Fruit fly (Drosophila melanogaster): ENCODE data around the gene NetB.

The NetB gene

dm6 chrX:14679189-14679588, 70.0 kb downstream of the NetB start, which contains the start of gene CG5321:
CG5321 (plus strand) TSS chrX:14679568.
- TF ChIP-seq Jra (GFP tag; optimal IDR thresholded peaks at IDR 0.05) (no peak), Hr83 (GFP tag; optimal IDR thresholded peaks at IDR 0.05; ENCODE audit: poor library complexity, severe bottlenecking) (no peak), rgr (GFP tag; optimal IDR thresholded peaks at IDR 0.05) (peak; percentile 12), Dif (GFP tag; optimal IDR thresholded peaks at IDR 0.05; ENCODE audit: partially characterized antibody) (no peak), jim (GFP tag; optimal IDR thresholded peaks at IDR 0.05) (no peak), Hnf4 (GFP tag; optimal IDR thresholded peaks at IDR 0.05) (peak; percentile 32), sage (GFP tag; optimal IDR thresholded peaks at IDR 0.05) (no peak), psq (GFP tag; optimal IDR thresholded peaks at IDR 0.05) (no peak), h (GFP tag; optimal IDR thresholded peaks at IDR 0.05) (peak; percentile 35), dl (GFP tag; optimal IDR thresholded peaks at IDR 0.05; ENCODE audit: insufficient read depth in 1 of 2, partially characterized antibody in 2 of 2) (no peak), lola (GFP tag; optimal IDR thresholded peaks at IDR 0.05) (no peak), dmrt93B (GFP tag; optimal IDR thresholded peaks at IDR 0.05) (no peak), Myc (optimal IDR thresholded peaks at IDR 0.05) (no peak)

DNA sequence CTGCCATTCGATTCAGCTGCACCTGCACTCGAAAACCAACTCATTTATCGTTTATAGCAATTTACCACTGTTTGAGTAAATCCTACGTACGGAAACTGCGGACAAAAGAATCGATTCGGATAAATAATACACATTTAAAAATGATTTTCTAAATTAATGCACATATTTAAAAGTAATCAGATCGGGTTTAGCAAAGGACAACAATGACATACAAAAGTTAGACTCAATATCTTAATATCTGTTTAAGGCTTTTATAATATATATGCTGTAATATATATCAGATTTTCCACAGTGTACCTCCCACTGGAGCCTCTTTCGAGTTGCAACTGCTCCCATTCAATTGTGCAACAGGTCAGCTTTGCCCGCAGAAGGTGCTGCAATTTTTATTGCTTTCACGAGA, 71.0 kb downstream of the NetB start:
- TF ChIP-seq Hnf4 (GFP tag; optimal IDR thresholded peaks at IDR 0.05) (peak; percentile 8), Hr83 (GFP tag; optimal IDR thresholded peaks at IDR 0.05; ENCODE audit: poor library complexity, severe bottlenecking) (no peak), foxo (GFP tag; optimal IDR thresholded peaks at IDR 0.05) (peak in 1 of 2 experiments; percentile 42), OdsH (GFP tag; optimal IDR thresholded peaks at IDR 0.05) (no peak), Hr78 (GFP tag; optimal IDR thresholded peaks at IDR 0.05) (no peak), ey (GFP tag; optimal IDR thresholded peaks at IDR 0.05) (no peak), fru (GFP tag; optimal IDR thresholded peaks at IDR 0.05) (peak; percentile 27), Myc (optimal IDR thresholded peaks at IDR 0.05) (no peak), tai (GFP tag; optimal IDR thresholded peaks at IDR 0.05) (no peak), HLH106 (tag; optimal IDR thresholded peaks at IDR 0.05) (peak; percentile 41), pan (optimal IDR thresholded peaks at IDR 0.05) (no peak), jim (GFP tag; optimal IDR thresholded peaks at IDR 0.05) (no peak), psq (GFP tag; optimal IDR thresholded peaks at IDR 0.05) (no peak), Sp1 (GFP tag; optimal IDR thresholded peaks at IDR 0.05) (peak; percentile 30), N (GFP tag; optimal IDR thresholded peaks at IDR 0.05) (no peak), woc (GFP tag; optimal IDR thresholded peaks at IDR 0.05) (no peak), h (GFP tag; optimal IDR thresholded peaks at IDR 0.05) (peak; percentile 31), Dif (GFP tag; optimal IDR thresholded peaks at IDR 0.05; ENCODE audit: partially characterized antibody) (no peak), sv (GFP tag; optimal IDR thresholded peaks at IDR 0.05) (no peak), Abd-B (GFP tag; optimal IDR thresholded peaks at IDR 0.05) (no peak), lola (GFP tag; optimal IDR thresholded peaks at IDR 0.05) (no peak)

DNA sequence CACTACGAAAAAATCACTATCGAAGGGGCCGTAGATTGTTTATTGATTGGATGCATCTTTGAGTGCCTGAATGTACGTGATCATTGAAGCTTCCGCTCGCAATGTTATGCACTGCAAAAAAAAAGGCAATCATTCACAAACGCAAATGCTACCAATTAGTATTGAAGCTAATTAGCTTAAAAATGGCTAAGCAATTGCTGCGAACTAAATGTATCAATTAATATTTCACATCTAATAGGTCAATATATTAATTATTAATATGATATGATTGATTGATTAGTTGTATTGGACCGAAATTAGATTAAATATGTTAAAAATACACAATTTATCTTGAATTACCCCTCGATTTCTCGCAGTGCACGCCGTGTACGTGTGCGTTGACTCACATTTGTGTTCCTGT, 79.9 kb downstream of the NetB start:
- TF ChIP-seq foxo (GFP tag; optimal IDR thresholded peaks at IDR 0.05) (peak in 1 of 2 experiments; percentile 14), woc (GFP tag; optimal IDR thresholded peaks at IDR 0.05) (no peak)

DNA sequence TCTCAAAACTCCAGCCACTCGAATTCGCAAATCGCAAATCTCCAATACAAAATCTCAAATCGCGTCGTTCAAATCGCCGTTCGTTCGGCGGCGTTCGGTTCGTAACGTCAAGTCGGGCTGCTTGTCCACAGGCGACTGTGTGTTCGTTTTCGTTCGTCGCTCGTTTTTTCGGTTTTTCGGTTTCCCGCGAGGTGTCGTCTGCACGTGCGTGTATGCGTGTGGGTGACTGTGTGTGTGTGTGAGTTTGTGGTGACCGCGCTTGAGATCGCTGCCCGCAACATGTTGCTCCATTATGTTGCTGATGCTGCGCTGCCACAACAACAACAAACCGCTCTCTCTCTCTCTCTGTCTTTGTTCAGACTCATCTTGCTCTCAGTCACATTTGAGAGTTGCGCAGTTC, 95.5 kb downstream of the NetB start, which contains the start of gene NetA:
Gene NetA, minus strand, starts transcription at position 238 of the 400 bp plus-strand sequence.
- no peak for TF ChIP-seq usp (GFP tag; optimal IDR thresholded peaks at IDR 0.05)
- TF ChIP-seq CG9705 (GFP tag; optimal IDR thresholded peaks at IDR 0.05) = no peak
- no peak for TF ChIP-seq dl (GFP tag; optimal IDR thresholded peaks at IDR 0.05; ENCODE audit: insufficient read depth in 1 of 2, partially characterized antibody in 2 of 2)
- TF ChIP-seq psq (GFP tag; optimal IDR thresholded peaks at IDR 0.05) = no peak
- TF ChIP-seq Vsx2 (GFP tag; optimal IDR thresholded peaks at IDR 0.05; ENCODE audit: partially characterized antibody) = no peak
- no peak for TF ChIP-seq brk (GFP tag; optimal IDR thresholded peaks at IDR 0.05)
- no peak for TF ChIP-seq br (GFP tag; optimal IDR thresholded peaks at IDR 0.05)
- TF ChIP-seq OdsH (GFP tag; optimal IDR thresholded peaks at IDR 0.05) = no peak

DNA sequence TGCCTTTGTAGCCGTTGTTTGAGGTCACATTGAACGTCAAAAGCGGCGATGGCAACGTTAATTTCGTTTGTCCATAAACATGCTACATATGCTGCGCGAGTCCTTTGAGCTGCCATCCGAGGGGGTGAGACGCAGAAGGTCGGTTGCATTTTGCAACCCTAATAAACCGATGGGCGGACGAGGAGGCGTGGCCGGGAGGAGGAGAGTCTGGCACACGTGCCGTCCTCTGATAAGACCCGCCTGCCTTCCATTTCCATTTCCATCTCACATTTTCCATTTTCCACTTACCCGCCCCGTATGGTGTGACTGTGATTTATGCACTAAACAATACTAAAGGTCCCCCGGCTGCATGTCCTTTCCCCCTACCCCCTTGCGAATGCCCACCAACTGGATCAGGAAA, 99.4 kb downstream of the NetB start:
- TF ChIP-seq CrebA (GFP tag; optimal IDR thresholded peaks at IDR 0.05; ENCODE audit: borderline replicate concordance) = no peak
- no peak for TF ChIP-seq GATAd (GFP tag; optimal IDR thresholded peaks at IDR 0.05)
- TF ChIP-seq Dif (GFP tag; optimal IDR thresholded peaks at IDR 0.05; ENCODE audit: partially characterized antibody) = no peak
- no peak for TF ChIP-seq Hr83 (GFP tag; optimal IDR thresholded peaks at IDR 0.05; ENCODE audit: poor library complexity, severe bottlenecking)
- TF ChIP-seq fru (GFP tag; optimal IDR thresholded peaks at IDR 0.05) = no peak
- TF ChIP-seq Rel (GFP tag; optimal IDR thresholded peaks at IDR 0.05) = no peak
- TF ChIP-seq Rel (tag; optimal IDR thresholded peaks at IDR 0.05) = no peak
- no peak for TF ChIP-seq lola (GFP tag; optimal IDR thresholded peaks at IDR 0.05)
- no peak for TF ChIP-seq Abd-B (GFP tag; optimal IDR thresholded peaks at IDR 0.05)
- no peak for TF ChIP-seq OdsH (GFP tag; optimal IDR thresholded peaks at IDR 0.05)
- TF ChIP-seq Hnf4 (GFP tag; optimal IDR thresholded peaks at IDR 0.05) = no peak
- no peak for TF ChIP-seq HLH106 (tag; optimal IDR thresholded peaks at IDR 0.05)
